Worm (Caenorhabditis elegans) whole organism, mixed stage, embryonic: Measurements from ENCODE around the gene clec-43.

Experiments used
- bed-3 ChIP-seq: fragments of 200-800 bp; sonication (Bioruptor generic); optimal IDR thresholded peaks from 3 replicates; lab custom pipeline; 2018; ENCODE audit warnings: mild to moderate bottlenecking, missing genetic modification characterization, moderate library complexity, missing compliant biosample characterization
- ces-1 ChIP-seq: fragments of 150-350 bp; optimal IDR thresholded peaks from 2 replicates; lab custom pipeline; 2014; ENCODE audit warnings: missing biosample characterization, missing genetic modification reagents, missing genetic modification characterization
- elt-1 ChIP-seq: sonication (generic microtip); optimal IDR thresholded peaks from 2 replicates; lab custom pipeline; 2017; ENCODE audit warnings: missing genetic modification characterization, mild to moderate bottlenecking, missing compliant biosample characterization, antibody characterized with exemption, moderate library complexity, borderline replicate concordance; ENCODE audit not compliant: insufficient read depth
- nhr-12 ChIP-seq: fragments of 150-350 bp; optimal IDR thresholded peaks from 2 replicates; lab custom pipeline; 2014; ENCODE audit warnings: missing biosample characterization, missing genetic modification characterization
- nhr-28 ChIP-seq: fragments of 150-350 bp; optimal IDR thresholded peaks from 2 replicates; lab custom pipeline; 2014; ENCODE audit warnings: missing biosample characterization, missing genetic modification characterization
- pha-4 ChIP-seq: fragments of 150-350 bp; optimal IDR thresholded peaks from 2 replicates; lab custom pipeline; 2018; ENCODE audit warnings: missing biosample characterization, missing genetic modification reagents, missing genetic modification characterization
- snpc-4 ChIP-seq: fragments of 150-350 bp; optimal IDR thresholded peaks from 2 replicates; lab custom pipeline; 2014; ENCODE audit warnings: missing biosample characterization, missing genetic modification characterization
- unc-39 ChIP-seq: fragments of 150-350 bp; optimal IDR thresholded peaks from 2 replicates; lab custom pipeline; 2014; ENCODE audit warnings: missing biosample characterization, missing genetic modification characterization
- unc-62 ChIP-seq: fragments of 150-350 bp; optimal IDR thresholded peaks from 2 replicates; lab custom pipeline; 2014; ENCODE audit warnings: missing biosample characterization, missing genetic modification reagents, missing genetic modification characterization

DNA sequence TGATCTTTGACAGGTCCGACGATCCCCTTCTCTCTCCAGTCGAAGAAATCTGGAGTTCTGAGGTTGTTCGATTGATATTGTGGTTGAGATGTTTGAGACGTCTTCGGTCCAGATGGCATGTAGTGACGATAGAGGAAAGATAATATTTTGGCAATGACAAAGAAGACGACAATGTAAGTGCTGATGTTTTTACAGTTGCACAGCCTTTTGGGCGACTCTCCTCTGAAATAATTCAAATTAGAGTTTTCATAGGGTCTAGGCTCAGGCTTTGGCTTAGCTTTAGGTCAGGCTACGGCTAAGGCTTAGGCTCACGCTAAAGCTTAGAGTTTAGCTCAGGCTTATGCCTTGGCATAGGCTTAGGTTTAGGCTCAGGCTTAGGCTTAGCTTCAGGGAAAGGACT lies 18.1 kb downstream of the clec-43 start, which contains the start of gene C32B5.13:
- no peak for TF ChIP-seq unc-39
- no peak for TF ChIP-seq nhr-12 (tag; lab: Kevin White, UChicago)
- no peak for TF ChIP-seq pha-4 (tag; lab: Kevin White, UChicago)
- no peak for TF ChIP-seq bed-3 (GFP tag; lab: Kevin White, UChicago)
- no peak for TF ChIP-seq ces-1 (GFP tag; lab: Kevin White, UChicago)
- TF ChIP-seq elt-1 (tag; lab: Kevin White, UChicago): no peak
- no peak for TF ChIP-seq nhr-28 (tag; lab: Kevin White, UChicago)
- TF ChIP-seq snpc-4 (tag; lab: Kevin White, UChicago): no peak
- no peak for TF ChIP-seq unc-62 (GFP tag; lab: Kevin White, UChicago)
